Worm (Caenorhabditis elegans): ENCODE measurements around the gene F58E6.5.

- TF ChIP-seq flt-1 (GFP tag; IDR thresholded peaks at IDR 0.05) (no peak), med-1 (GFP tag; optimal IDR thresholded peaks at IDR 0.05; ENCODE audit: insufficient read depth) (no peak), ztf-23 (GFP tag; IDR thresholded peaks at IDR 0.05) (no peak), T22C8.4 (GFP tag; IDR thresholded peaks at IDR 0.05) (no peak)
Measured at ce11 chrV:9775734-9776133, 21.4 kb upstream of the F58E6.5 start, which contains the start of gene F46B6.12.
